Worm (Caenorhabditis elegans) whole organism, mixed stage, embryonic: ENCODE data around the gene acy-4.
A peak's percentile ranks its signal among the peaks of the same experiment; 100 is the strongest.

Source experiments
- M03D4.4 ChIP-seq: sonication (generic microtip); optimal IDR thresholded peaks from 2 replicates; lab custom pipeline; 2017; ENCODE audit warnings: mild to moderate bottlenecking, missing genetic modification characterization, missing compliant biosample characterization
- bed-3 ChIP-seq: fragments of 200-800 bp; sonication (Bioruptor generic); optimal IDR thresholded peaks from 3 replicates; lab custom pipeline; 2018; ENCODE audit warnings: mild to moderate bottlenecking, missing genetic modification characterization, moderate library complexity, missing compliant biosample characterization
- blmp-1 ChIP-seq: fragments of 150-350 bp; optimal IDR thresholded peaks from 2 replicates; lab custom pipeline; 2014; ENCODE audit warnings: missing biosample characterization, missing genetic modification characterization
- ceh-39 ChIP-seq: fragments of 150-350 bp; optimal IDR thresholded peaks from 2 replicates; lab custom pipeline; 2014; ENCODE audit warnings: missing biosample characterization, missing genetic modification characterization
- ceh-43 ChIP-seq: fragments of 200-800 bp; sonication (Bioruptor generic); optimal IDR thresholded peaks from 2 replicates; lab custom pipeline; 2018; ENCODE audit warnings: mild to moderate bottlenecking, missing genetic modification characterization, moderate library complexity, missing compliant biosample characterization
- ceh-83 ChIP-seq: fragments of 200-800 bp; sonication (Bioruptor generic); optimal IDR thresholded peaks from 2 replicates; lab custom pipeline; 2018; ENCODE audit warnings: mild to moderate bottlenecking, missing genetic modification characterization, missing compliant biosample characterization
- ces-1 ChIP-seq: fragments of 150-350 bp; optimal IDR thresholded peaks from 2 replicates; lab custom pipeline; 2014; ENCODE audit warnings: missing biosample characterization, missing genetic modification reagents, missing genetic modification characterization
- drap-1 ChIP-seq: fragments of 200-800 bp; sonication (Bioruptor generic); optimal IDR thresholded peaks from 3 replicates; lab custom pipeline; 2018; ENCODE audit warnings: mild to moderate bottlenecking, missing genetic modification characterization, missing compliant biosample characterization
- elt-1 ChIP-seq: sonication (generic microtip); optimal IDR thresholded peaks from 2 replicates; lab custom pipeline; 2017; ENCODE audit warnings: missing genetic modification characterization, mild to moderate bottlenecking, missing compliant biosample characterization, antibody characterized with exemption, moderate library complexity, borderline replicate concordance; ENCODE audit not compliant: insufficient read depth
- elt-3 ChIP-seq: fragments of 150-350 bp; optimal IDR thresholded peaks from 2 replicates; lab custom pipeline; 2014; ENCODE audit warnings: missing biosample characterization, missing genetic modification characterization
- flh-1 ChIP-seq: fragments of 200-800 bp; sonication (Bioruptor generic); optimal IDR thresholded peaks from 2 replicates; lab custom pipeline; 2018; ENCODE audit warnings: mild to moderate bottlenecking, missing genetic modification characterization, moderate library complexity, missing compliant biosample characterization
- ham-2 ChIP-seq: fragments of 200-800 bp; sonication (Bioruptor generic); optimal IDR thresholded peaks from 2 replicates; lab custom pipeline; 2018; ENCODE audit warnings: mild to moderate bottlenecking, missing genetic modification characterization, missing compliant biosample characterization
- hlh-1 ChIP-seq: fragments of 150-350 bp; optimal IDR thresholded peaks from 2 replicates; lab custom pipeline; 2014; ENCODE audit warnings: missing biosample characterization, missing genetic modification reagents, missing genetic modification characterization
- lin-13 ChIP-seq: fragments of 150-350 bp; optimal IDR thresholded peaks from 2 replicates; lab custom pipeline; 2014; ENCODE audit warnings: missing biosample characterization, missing genetic modification characterization
- lin-32 ChIP-seq: fragments of 200-800 bp; sonication (Bioruptor generic); optimal IDR thresholded peaks from 2 replicates; lab custom pipeline; 2018; ENCODE audit warnings: mild to moderate bottlenecking, missing genetic modification characterization, missing compliant biosample characterization
- lsy-2 ChIP-seq: fragments of 150-350 bp; optimal IDR thresholded peaks from 2 replicates; lab custom pipeline; 2014; ENCODE audit warnings: missing biosample characterization, missing genetic modification characterization
- mab-5 ChIP-seq: fragments of 150-350 bp; optimal IDR thresholded peaks from 2 replicates; lab custom pipeline; 2014; ENCODE audit warnings: missing biosample characterization, missing genetic modification characterization
- mep-1 ChIP-seq: fragments of 150-350 bp; optimal IDR thresholded peaks from 2 replicates; lab custom pipeline; 2017; ENCODE audit warnings: missing biosample characterization, missing genetic modification reagents, missing genetic modification characterization, inconsistent platforms
- mls-2 ChIP-seq: sonication (generic microtip); optimal IDR thresholded peaks from 2 replicates; lab custom pipeline; 2016; ENCODE audit warnings: mild to moderate bottlenecking, missing genetic modification characterization, moderate library complexity, missing compliant biosample characterization
- nhr-12 ChIP-seq: fragments of 150-350 bp; optimal IDR thresholded peaks from 2 replicates; lab custom pipeline; 2014; ENCODE audit warnings: missing biosample characterization, missing genetic modification characterization
- nhr-2 ChIP-seq: fragments of 150-350 bp; optimal IDR thresholded peaks from 2 replicates; lab custom pipeline; 2014; ENCODE audit warnings: missing biosample characterization, missing genetic modification characterization
- nhr-237 ChIP-seq: fragments of 150-350 bp; optimal IDR thresholded peaks from 2 replicates; lab custom pipeline; 2014; ENCODE audit warnings: missing biosample characterization, missing genetic modification characterization
- nhr-76 ChIP-seq: sonication (generic microtip); optimal IDR thresholded peaks from 2 replicates; lab custom pipeline; 2017; ENCODE audit warnings: missing biosample characterization, missing genetic modification characterization
- pha-4 ChIP-seq: fragments of 150-350 bp; optimal IDR thresholded peaks from 2 replicates; lab custom pipeline; 2018; ENCODE audit warnings: missing biosample characterization, missing genetic modification reagents, missing genetic modification characterization
- sem-2 ChIP-seq: fragments of 200-800 bp; sonication (Bioruptor generic); optimal IDR thresholded peaks from 2 replicates; lab custom pipeline; 2018; ENCODE audit warnings: mild to moderate bottlenecking, missing genetic modification characterization, missing compliant biosample characterization
- snpc-4 ChIP-seq: fragments of 150-350 bp; optimal IDR thresholded peaks from 2 replicates; lab custom pipeline; 2014; ENCODE audit warnings: missing biosample characterization, missing genetic modification characterization
- tbx-8 ChIP-seq: fragments of 200-800 bp; sonication (Bioruptor generic); optimal IDR thresholded peaks from 2 replicates; lab custom pipeline; 2018; ENCODE audit warnings: mild to moderate bottlenecking, missing genetic modification characterization, moderate library complexity, missing compliant biosample characterization
- unc-120 ChIP-seq: sonication (generic microtip); optimal IDR thresholded peaks from 2 replicates; lab custom pipeline; 2017; ENCODE audit warnings: missing genetic modification characterization, missing compliant biosample characterization; ENCODE audit not compliant: poor library complexity, severe bottlenecking
- unc-62 ChIP-seq: fragments of 150-350 bp; optimal IDR thresholded peaks from 2 replicates; lab custom pipeline; 2014; ENCODE audit warnings: missing biosample characterization, missing genetic modification reagents, missing genetic modification characterization
- zip-8 ChIP-seq: fragments of 150-350 bp; optimal IDR thresholded peaks from 2 replicates; lab custom pipeline; 2014; ENCODE audit warnings: missing biosample characterization, missing genetic modification characterization
- ztf-11 ChIP-seq: fragments of 150-350 bp; optimal IDR thresholded peaks from 2 replicates; lab custom pipeline; 2014; ENCODE audit warnings: missing biosample characterization, missing genetic modification characterization

Gene acy-4

DNA sequence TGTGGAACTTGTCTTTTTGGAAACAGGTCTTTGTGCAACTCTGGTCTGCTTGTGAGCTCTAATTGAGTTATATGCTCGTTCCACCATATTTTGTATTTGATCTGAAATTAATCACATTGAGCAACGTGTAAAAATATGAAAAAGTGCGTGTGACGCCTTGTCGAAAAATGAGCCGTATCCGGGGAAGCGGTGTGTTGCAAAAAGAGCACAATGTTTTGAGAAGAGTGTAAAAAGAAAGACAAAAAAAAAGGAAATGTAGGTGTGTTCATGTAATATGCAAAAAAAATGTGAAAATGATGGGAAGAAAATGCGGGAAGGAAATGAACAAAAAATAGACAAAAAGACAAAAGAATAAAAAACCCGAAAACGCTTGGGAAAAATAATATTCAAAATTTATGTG, at the start of gene acy-4:
acy-4 (minus strand) TSS at position 101 of the 400 bp plus-strand sequence.
- TF ChIP-seq tbx-8 (GFP tag; lab: Kevin White, UChicago) (no peak), lsy-2 (tag; lab: Kevin White, UChicago) (no peak), pha-4 (no peak), flh-1 (GFP tag; lab: Kevin White, UChicago) (no peak), elt-1 (tag; lab: Kevin White, UChicago) (no peak), ces-1 (GFP tag; lab: Kevin White, UChicago) (no peak), ceh-83 (GFP tag; lab: Kevin White, UChicago) (no peak), ceh-39 (tag; lab: Kevin White, UChicago) (no peak), elt-3 (tag; lab: Kevin White, UChicago) (no peak)

DNA sequence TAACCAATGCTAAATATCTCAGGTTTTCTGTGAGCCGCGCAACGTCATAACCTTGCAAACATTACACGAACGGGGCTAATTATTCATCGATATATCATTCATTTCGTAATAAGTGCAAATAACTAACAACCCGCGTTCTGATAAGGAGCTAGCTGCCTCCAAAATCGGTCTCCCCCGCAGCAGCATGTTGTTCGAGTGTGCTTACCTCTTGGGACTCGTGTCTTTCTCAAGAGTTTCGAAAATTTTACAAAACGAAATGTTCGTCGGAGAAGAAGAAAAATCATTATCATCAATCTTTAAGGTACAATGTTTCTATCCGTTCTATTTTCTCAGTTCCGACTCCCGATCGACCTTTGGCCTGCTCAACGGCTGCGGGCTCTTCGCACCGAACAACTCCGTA, 47.3 kb upstream of the acy-4 start:
- TF ChIP-seq bed-3 (GFP tag; lab: Kevin White, UChicago), result no peak
- no peak for TF ChIP-seq ceh-43 (GFP tag; lab: Kevin White, UChicago)
- no peak for TF ChIP-seq tbx-8 (GFP tag; lab: Kevin White, UChicago)
- no peak for TF ChIP-seq ceh-39 (tag; lab: Kevin White, UChicago)
- no peak for TF ChIP-seq ces-1 (GFP tag; lab: Kevin White, UChicago)
- no peak for TF ChIP-seq nhr-12 (tag; lab: Kevin White, UChicago)
- no peak for TF ChIP-seq ceh-83 (GFP tag; lab: Kevin White, UChicago)
- no peak for TF ChIP-seq ztf-11 (tag; lab: Kevin White, UChicago)
- no peak for TF ChIP-seq mab-5
- no peak for TF ChIP-seq nhr-237 (tag; lab: Kevin White, UChicago)
- TF ChIP-seq elt-1 (tag; lab: Kevin White, UChicago), result no peak
- no peak for TF ChIP-seq drap-1 (GFP tag; lab: Kevin White, UChicago)
- TF ChIP-seq unc-62 (GFP tag; lab: Kevin White, UChicago), result no peak
- no peak for TF ChIP-seq ham-2
- no peak for TF ChIP-seq nhr-2 (tag; lab: Kevin White, UChicago)
- TF ChIP-seq lsy-2 (tag; lab: Kevin White, UChicago), result no peak
- no peak for TF ChIP-seq hlh-1 (tag; lab: Kevin White, UChicago)
- no peak for TF ChIP-seq lin-32 (GFP tag; lab: Kevin White, UChicago)

DNA sequence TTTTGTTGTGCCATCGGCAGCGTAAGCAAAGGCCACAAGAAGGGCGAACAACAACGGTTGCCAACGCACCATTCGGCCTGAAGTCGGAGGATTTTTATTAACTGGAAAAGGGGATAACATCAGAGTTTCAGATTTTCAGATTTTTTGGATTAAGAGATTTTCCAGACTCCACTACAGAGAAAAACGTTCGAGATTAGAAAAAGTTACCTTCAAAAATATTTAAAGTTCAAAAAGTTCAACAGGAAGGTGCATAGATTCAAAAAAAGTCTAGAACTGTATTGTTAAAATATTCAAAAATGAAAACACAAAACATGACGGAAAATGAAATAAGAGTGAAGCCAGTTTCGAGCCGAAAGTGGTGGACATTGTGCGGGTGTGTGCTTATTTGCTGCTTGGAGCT, 45.3 kb upstream of the acy-4 start, which contains the start of gene pqn-13:
pqn-13 (minus strand) TSS at position 101 of the 400 bp plus-strand sequence.
- TF ChIP-seq unc-120, result no peak
- TF ChIP-seq M03D4.4, result no peak
- no peak for TF ChIP-seq tbx-8 (GFP tag; lab: Kevin White, UChicago)
- no peak for TF ChIP-seq lin-13 (tag; lab: Kevin White, UChicago)
- TF ChIP-seq snpc-4, result no peak
- TF ChIP-seq lin-32 (GFP tag; lab: Kevin White, UChicago), result no peak
- TF ChIP-seq mls-2 (tag; lab: Kevin White, UChicago), result no peak
- no peak for TF ChIP-seq hlh-1 (tag; lab: Kevin White, UChicago)
- TF ChIP-seq zip-8, result no peak

DNA sequence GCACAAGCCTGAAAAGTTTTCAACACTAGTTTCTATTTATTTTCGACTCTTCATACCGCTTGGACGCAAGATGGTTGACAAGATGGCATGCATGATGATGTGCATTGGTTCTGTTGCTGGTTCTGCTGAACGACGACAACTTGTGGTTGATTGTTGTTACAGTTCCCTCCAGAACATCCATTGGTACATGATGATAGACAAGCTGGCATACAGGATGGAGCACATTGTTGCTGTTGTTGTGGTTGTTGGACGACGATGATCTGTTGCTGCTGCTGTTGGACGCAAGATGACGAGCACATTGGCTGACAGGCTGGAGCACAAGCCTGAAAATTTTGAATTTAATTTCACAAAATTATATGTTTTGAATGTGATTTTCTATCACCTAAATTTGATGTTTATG, 41.6 kb upstream of the acy-4 start:
- TF ChIP-seq ztf-11 (tag; lab: Kevin White, UChicago) (no peak), mab-5 (no peak), nhr-2 (tag; lab: Kevin White, UChicago) (no peak), ceh-83 (GFP tag; lab: Kevin White, UChicago) (no peak), nhr-12 (tag; lab: Kevin White, UChicago) (no peak), unc-120 (no peak), drap-1 (GFP tag; lab: Kevin White, UChicago) (no peak), sem-2 (GFP tag; lab: Kevin White, UChicago) (no peak), mep-1 (tag; lab: Kevin White, UChicago) (no peak), nhr-76 (tag; lab: Kevin White, UChicago) (no peak), elt-3 (tag; lab: Kevin White, UChicago) (no peak), snpc-4 (no peak), blmp-1 (no peak)
- TF ChIP-seq, all 35 proteins: peak for 0

DNA sequence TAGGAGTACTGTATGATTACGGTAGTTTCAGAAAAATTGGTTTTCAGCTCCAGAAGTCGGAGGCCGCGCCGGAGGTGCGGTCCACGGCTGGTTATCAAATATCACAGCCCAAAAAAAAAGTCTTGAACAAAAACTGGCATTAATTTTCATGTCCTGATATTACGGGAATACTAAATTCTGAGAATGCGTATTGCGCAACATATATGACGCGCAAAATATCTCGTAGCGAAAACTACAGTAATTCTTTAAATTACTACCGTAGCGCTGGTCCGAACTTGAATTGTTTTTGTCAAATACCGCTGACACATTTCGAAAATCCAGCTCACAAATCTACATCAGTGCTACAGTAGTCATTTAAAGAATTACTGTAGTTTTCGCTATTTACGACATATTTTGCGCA, 38.3 kb upstream of the acy-4 start:
- TF ChIP-seq zip-8, result peak; percentile 74
- no peak for TF ChIP-seq lin-32 (GFP tag; lab: Kevin White, UChicago)
